Worm (Caenorhabditis elegans): ENCODE results near the gene bgnt-1.2.
A peak's percentile ranks its signal among the peaks of the same experiment; 100 is the strongest.

DNA sequence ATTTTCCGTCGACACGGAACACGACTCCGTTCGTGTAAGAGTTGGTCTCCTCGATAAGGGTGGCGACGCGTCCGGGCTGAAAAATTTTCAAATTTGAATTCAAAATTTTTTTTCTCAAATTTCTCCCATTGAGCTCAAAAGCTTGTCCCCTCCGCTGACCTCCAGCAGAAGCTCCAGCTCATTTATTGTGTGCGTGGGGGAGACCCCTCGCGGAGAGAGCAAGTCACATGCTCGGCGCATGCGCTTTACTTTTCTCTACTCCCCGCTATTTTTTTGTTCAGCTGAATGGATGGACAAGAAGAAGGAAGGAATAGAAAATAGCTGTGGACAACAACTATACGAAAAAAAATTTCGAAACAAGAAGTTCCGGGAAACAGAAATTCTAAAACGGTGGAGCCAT is 15.0 kb upstream of the bgnt-1.2 start:
- TF ChIP-seq ztf-11 (tag; optimal IDR thresholded peaks at IDR 0.05) (peak in 1 of 2 experiments; percentile 19), tbx-2 (tag; optimal IDR thresholded peaks at IDR 0.05) (peak; percentile 76), aha-1 (tag; optimal IDR thresholded peaks at IDR 0.05) (no peak), swsn-7 (tag; optimal IDR thresholded peaks at IDR 0.05) (peak; percentile 61), lir-3 (tag; optimal IDR thresholded peaks at IDR 0.05; ENCODE audit: poor library complexity) (peak; percentile 22), mep-1 (tag; optimal IDR thresholded peaks at IDR 0.05) (peak; percentile 71), lin-13 (GFP tag; optimal IDR thresholded peaks at IDR 0.05) (peak; percentile 36), unc-130 (tag; optimal IDR thresholded peaks at IDR 0.05) (no peak), C16A3.4 (tag; optimal IDR thresholded peaks at IDR 0.05) (peak; percentile 36), lin-39 (tag; optimal IDR thresholded peaks at IDR 0.05) (no peak), nhr-28 (tag; optimal IDR thresholded peaks at IDR 0.05) (no peak), nhr-71 (tag; optimal IDR thresholded peaks at IDR 0.05) (peak; percentile 84), mdl-1 (tag; optimal IDR thresholded peaks at IDR 0.05) (peak in 1 of 2 experiments; percentile 69)
